Fruit fly (Drosophila melanogaster) whole organism, pupa: ENCODE results near the gene Appl.

ENCODE experiments used
- CG10348 ChIP-seq: fragments of 200-800 bp; sonication (Bioruptor generic); IDR thresholded peaks from 2 replicates; pipeline ENCODE4 v1.3.6; 2022; ENCODE audit warnings: missing biosample characterization, missing genetic modification characterization
- CG32121 ChIP-seq: fragments of 200-800 bp; sonication (Bioruptor generic); IDR thresholded peaks from 2 replicates; pipeline ENCODE4 v1.3.6; 2022; ENCODE audit warnings: missing biosample characterization, missing genetic modification characterization
- CG34367 ChIP-seq: fragments of 200-800 bp; sonication (Bioruptor generic); optimal IDR thresholded peaks from 2 replicates; lab custom pipeline; 2018; ENCODE audit warnings: missing biosample characterization, mild to moderate bottlenecking, missing genetic modification characterization
- CG8159 ChIP-seq: fragments of 200-800 bp; sonication (Bioruptor generic); optimal IDR thresholded peaks from 3 replicates; lab custom pipeline; 2018; ENCODE audit warnings: missing biosample characterization, mild to moderate bottlenecking, missing genetic modification characterization, moderate library complexity
- CG8301 ChIP-seq: fragments of 200-800 bp; sonication (Bioruptor generic); optimal IDR thresholded peaks from 2 replicates; lab custom pipeline; 2018; ENCODE audit warnings: missing biosample characterization, mild to moderate bottlenecking, missing genetic modification characterization
- D1 ChIP-seq: fragments of 200-800 bp; sonication (Bioruptor generic); optimal IDR thresholded peaks from 2 replicates; lab custom pipeline; 2018; ENCODE audit warnings: missing biosample characterization, mild to moderate bottlenecking, missing genetic modification characterization, moderate library complexity
- EcR ChIP-seq: fragments of 200-800 bp; sonication (Bioruptor generic); optimal IDR thresholded peaks from 3 replicates; lab custom pipeline; 2019; ENCODE audit warnings: missing biosample characterization, missing genetic modification characterization, mild to moderate bottlenecking, moderate library complexity, missing genetic modification reagents
- Snoo ChIP-seq: fragments of 200-800 bp; sonication (Bioruptor generic); optimal IDR thresholded peaks from 3 replicates; lab custom pipeline; 2017; ENCODE audit warnings: missing biosample characterization, mild to moderate bottlenecking, missing genetic modification characterization, inconsistent platforms
- rn ChIP-seq: fragments of 200-800 bp; sonication (Bioruptor generic); IDR thresholded peaks from 2 replicates; pipeline ENCODE4 v1.3.6; 2022; ENCODE audit warnings: missing biosample characterization, missing genetic modification characterization

- TF ChIP-seq CG32121 (GFP tag; lab: Robert Waterston, UW) (no peak), CG8301 (tag; lab: Kevin White, UChicago) (no peak), CG8159 (tag; lab: Kevin White, UChicago) (no peak), CG34367 (no peak), CG10348 (no peak), D1 (tag; lab: Kevin White, UChicago) (no peak), EcR (GFP tag; lab: Kevin White, UChicago) (no peak), Snoo (tag; lab: Kevin White, UChicago) (no peak), rn (GFP tag; lab: Robert Waterston, UW) (no peak)
Measured at dm6 chrX:529724-530603, at the start of gene Appl, which contains the start of gene CG4293.
